Worm (Caenorhabditis elegans) whole organism, late embryonic: ENCODE results near the gene lips-11.
"Not testable (repeated sequence)": the region's sequence is repeated elsewhere in the genome, so short reads cannot be mapped to it uniquely, and the experiment has no call there.

ENCODE experiments used
- C08G9.2 ChIP-seq: sonication (generic microtip); optimal IDR thresholded peaks from 2 replicates; lab custom pipeline; 2016; ENCODE audit warnings: mild to moderate bottlenecking, missing genetic modification characterization, moderate library complexity, missing compliant biosample characterization
- C38D4.7 ChIP-seq: fragments of 200-800 bp; sonication (Bioruptor generic); optimal IDR thresholded peaks from 2 replicates; lab custom pipeline; 2018; ENCODE audit warnings: mild to moderate bottlenecking, missing genetic modification characterization, moderate library complexity, missing compliant biosample characterization
- K02D7.2 ChIP-seq: sonication (generic microtip); optimal IDR thresholded peaks from 2 replicates; lab custom pipeline; 2017; ENCODE audit warnings: mild to moderate bottlenecking, missing genetic modification characterization, missing compliant biosample characterization
- K09A11.1 ChIP-seq: sonication (generic microtip); optimal IDR thresholded peaks from 2 replicates; lab custom pipeline; 2017; ENCODE audit warnings: antibody characterized with exemption, mild to moderate bottlenecking, missing genetic modification characterization, missing compliant biosample characterization; ENCODE audit not compliant: insufficient read depth
- T23F11.4 ChIP-seq: fragments of 200-800 bp; sonication (Bioruptor generic); optimal IDR thresholded peaks from 2 replicates; lab custom pipeline; 2018; ENCODE audit warnings: mild to moderate bottlenecking, missing genetic modification characterization, missing compliant biosample characterization
- Y22D7AL.16 ChIP-seq: sonication (generic microtip); optimal IDR thresholded peaks from 2 replicates; lab custom pipeline; 2016; ENCODE audit warnings: missing genetic modification characterization, missing compliant biosample characterization
- ceh-14 ChIP-seq: sonication (generic microtip); optimal IDR thresholded peaks from 2 replicates; lab custom pipeline; 2016; ENCODE audit warnings: missing genotype, missing genetic modification characterization, missing compliant biosample characterization
- ceh-2 ChIP-seq: sonication (generic microtip); optimal IDR thresholded peaks from 2 replicates; lab custom pipeline; 2016; ENCODE audit warnings: missing genotype, missing genetic modification characterization, missing compliant biosample characterization
- ceh-22 ChIP-seq: sonication (generic microtip); optimal IDR thresholded peaks from 2 replicates; lab custom pipeline; 2017; ENCODE audit warnings: missing biosample characterization, missing genetic modification characterization
- ceh-24 ChIP-seq: sonication (generic microtip); optimal IDR thresholded peaks from 2 replicates; lab custom pipeline; 2016; ENCODE audit warnings: mild to moderate bottlenecking, missing genetic modification characterization, missing compliant biosample characterization
- ceh-31 ChIP-seq: sonication (generic microtip); optimal IDR thresholded peaks from 2 replicates; lab custom pipeline; 2016; ENCODE audit warnings: missing genetic modification characterization, missing compliant biosample characterization
- ceh-34 ChIP-seq: sonication (generic microtip); optimal IDR thresholded peaks from 2 replicates; lab custom pipeline; 2016; ENCODE audit warnings: mild to moderate bottlenecking, missing genetic modification characterization, missing compliant biosample characterization
- ceh-45 ChIP-seq: fragments of 200-800 bp; sonication (Bioruptor generic); IDR thresholded peaks from 2 replicates; pipeline ENCODE4 v1.3.6; 2022; ENCODE audit warnings: missing genetic modification reagents, missing genetic modification characterization, missing compliant biosample characterization
- ceh-9 ChIP-seq: sonication (generic microtip); optimal IDR thresholded peaks from 2 replicates; lab custom pipeline; 2016; ENCODE audit warnings: mild to moderate bottlenecking, missing genetic modification characterization, inconsistent platforms, missing compliant biosample characterization
- elt-2 ChIP-seq: sonication (generic microtip); optimal IDR thresholded peaks from 2 replicates; lab custom pipeline; 2016; ENCODE audit warnings: missing genetic modification reagents, missing genetic modification characterization, missing compliant biosample characterization
- elt-4 ChIP-seq: sonication (generic microtip); optimal IDR thresholded peaks from 2 replicates; lab custom pipeline; 2016; ENCODE audit warnings: missing genetic modification characterization, missing compliant biosample characterization
- ets-4 ChIP-seq: sonication (generic microtip); optimal IDR thresholded peaks from 2 replicates; lab custom pipeline; 2016; ENCODE audit warnings: missing genetic modification characterization, missing compliant biosample characterization
- fax-1 ChIP-seq: sonication (generic microtip); optimal IDR thresholded peaks from 2 replicates; lab custom pipeline; 2016; ENCODE audit warnings: missing genotype, missing genetic modification characterization, missing compliant biosample characterization
- fkh-10 ChIP-seq: fragments of 150-350 bp; optimal IDR thresholded peaks from 2 replicates; lab custom pipeline; 2014; ENCODE audit warnings: missing biosample characterization, missing genetic modification reagents, missing genetic modification characterization
- fkh-6 ChIP-seq: sonication (generic microtip); optimal IDR thresholded peaks from 2 replicates; lab custom pipeline; 2016; ENCODE audit warnings: missing genetic modification characterization, missing compliant biosample characterization
- hlh-13 ChIP-seq: fragments of 200-800 bp; sonication (Bioruptor generic); optimal IDR thresholded peaks from 2 replicates; lab custom pipeline; 2018; ENCODE audit warnings: mild to moderate bottlenecking, missing genetic modification characterization, missing compliant biosample characterization
- hlh-30 ChIP-seq: sonication (generic microtip); optimal IDR thresholded peaks from 2 replicates; lab custom pipeline; 2017; ENCODE audit warnings: antibody characterized with exemption, missing genetic modification characterization, missing compliant biosample characterization; ENCODE audit not compliant: insufficient read depth
- hlh-8 ChIP-seq: sonication (generic microtip); optimal IDR thresholded peaks from 2 replicates; lab custom pipeline; 2016; ENCODE audit warnings: missing genotype, missing genetic modification characterization, missing compliant biosample characterization
- lin-11 ChIP-seq: fragments of 200-800 bp; sonication (Bioruptor generic); optimal IDR thresholded peaks from 2 replicates; lab custom pipeline; 2018; ENCODE audit warnings: mild to moderate bottlenecking, missing genetic modification characterization, missing compliant biosample characterization
- mec-3 ChIP-seq: sonication (generic microtip); optimal IDR thresholded peaks from 2 replicates; lab custom pipeline; 2016; ENCODE audit warnings: borderline replicate concordance, missing genetic modification characterization, missing compliant biosample characterization
- nfya-1 ChIP-seq: sonication (generic microtip); optimal IDR thresholded peaks from 2 replicates; lab custom pipeline; 2017; ENCODE audit warnings: missing genetic modification characterization, mild to moderate bottlenecking, missing compliant biosample characterization, antibody characterized with exemption, moderate library complexity
- nhr-232 ChIP-seq: sonication (generic microtip); optimal IDR thresholded peaks from 2 replicates; lab custom pipeline; 2016; ENCODE audit warnings: missing genetic modification characterization, missing compliant biosample characterization
- pag-3 ChIP-seq: sonication (generic microtip); optimal IDR thresholded peaks from 2 replicates; lab custom pipeline; 2016; ENCODE audit warnings: missing compliant biosample characterization, missing genetic modification characterization, borderline replicate concordance
- pqm-1 ChIP-seq: sonication (generic microtip); optimal IDR thresholded peaks from 2 replicates; lab custom pipeline; 2016; ENCODE audit warnings: missing genetic modification characterization, missing compliant biosample characterization
- pros-1 ChIP-seq: fragments of 150-350 bp; optimal IDR thresholded peaks from 2 replicates; lab custom pipeline; 2014; ENCODE audit warnings: missing biosample characterization, missing genetic modification reagents, missing genetic modification characterization
- sdc-2 ChIP-seq: sonication (generic microtip); optimal IDR thresholded peaks from 2 replicates; lab custom pipeline; 2016; ENCODE audit warnings: missing genotype, missing genetic modification characterization, missing compliant biosample characterization
- syd-9 ChIP-seq: sonication (generic microtip); optimal IDR thresholded peaks from 2 replicates; lab custom pipeline; 2016; ENCODE audit warnings: mild to moderate bottlenecking, missing genetic modification characterization, moderate library complexity, missing compliant biosample characterization
- tbx-7 ChIP-seq: sonication (generic microtip); optimal IDR thresholded peaks from 2 replicates; lab custom pipeline; 2016; ENCODE audit warnings: missing genotype, missing genetic modification characterization, missing compliant biosample characterization
- ttx-3 ChIP-seq: sonication (generic microtip); optimal IDR thresholded peaks from 2 replicates; lab custom pipeline; 2016; ENCODE audit warnings: missing genetic modification reagents, missing genetic modification characterization, missing compliant biosample characterization

lips-11 gene

ce11 chrII:1070875-1071274 is 39.9 kb downstream of the lips-11 start, which contains the start of gene K02E7.12:
TSS of gene K02E7.12 (plus strand) at chrII:1071175.
- TF ChIP-seq syd-9, result no peak
- no peak for TF ChIP-seq pros-1 (tag; lab: Kevin White, UChicago)
- TF ChIP-seq, all 69 proteins: peak for 0

ce11 chrII:1066907-1067306 is 43.9 kb downstream of the lips-11 start, which contains the start of gene K02E7.10:
TSS of gene K02E7.10 (minus strand) at chrII:1067007.
- no peak for TF ChIP-seq ceh-31 (tag; lab: Kevin White, UChicago)
- no peak for TF ChIP-seq tbx-7
- TF ChIP-seq ceh-9, result no peak
- no peak for TF ChIP-seq K09A11.1 (tag; lab: Kevin White, UChicago)
- no peak for TF ChIP-seq nfya-1 (tag; lab: Kevin White, UChicago)
- no peak for TF ChIP-seq fkh-6
- TF ChIP-seq pag-3, result no peak
- no peak for TF ChIP-seq fax-1
- no peak for TF ChIP-seq hlh-8 (tag; lab: Kevin White, UChicago)
- no peak for TF ChIP-seq ceh-45 (GFP tag; lab: Robert Waterston, UW)
- TF ChIP-seq mec-3 (tag; lab: Kevin White, UChicago), result no peak
- no peak for TF ChIP-seq ceh-22
- TF ChIP-seq ceh-2 (tag; lab: Kevin White, UChicago), result no peak
- TF ChIP-seq pqm-1, result no peak
- TF ChIP-seq ceh-14 (tag; lab: Kevin White, UChicago), result no peak
- no peak for TF ChIP-seq elt-2 (tag; lab: Kevin White, UChicago)
- no peak for TF ChIP-seq hlh-30 (tag; lab: Kevin White, UChicago)
- TF ChIP-seq ceh-34 (tag; lab: Kevin White, UChicago), result no peak
- TF ChIP-seq Y22D7AL.16 (tag; lab: Kevin White, UChicago), result no peak

ce11 chrII:1063926-1064325 is 46.9 kb downstream of the lips-11 start:
- TF ChIP-seq ttx-3 (no peak), C08G9.2 (tag; lab: Kevin White, UChicago) (no peak), elt-4 (no peak), nfya-1 (tag; lab: Kevin White, UChicago) (no peak), syd-9 (no peak), C38D4.7 (GFP tag; lab: Kevin White, UChicago) (no peak), lin-11 (no peak), nhr-232 (no peak), ceh-24 (tag; lab: Kevin White, UChicago) (no peak), fkh-10 (GFP tag; lab: Kevin White, UChicago) (no peak), K02D7.2 (no peak), sdc-2 (tag; lab: Kevin White, UChicago) (no peak), T23F11.4 (GFP tag; lab: Kevin White, UChicago) (no peak)

- TF ChIP-seq hlh-13 (GFP tag; lab: Kevin White, UChicago); ceh-9; ets-4 (tag; lab: Kevin White, UChicago): not testable (repeated sequence)
These were observed 50.1 kb downstream of the lips-11 start, which contains the start of gene btb-10 for ce11 chrII:1060702-1061101. TSS of gene btb-10 (minus strand) at chrII:1060802.
